Worm (Caenorhabditis elegans) whole organism, L4 larva: ENCODE measurements around the gene T14A8.2.

Source experiments
- F26F4.8 ChIP-seq: fragments of 200-800 bp; sonication (Bioruptor generic); conservative IDR thresholded peaks from 2 replicates; pipeline ENCODE4 v1.3.6; 2022; ENCODE audit warnings: missing genetic modification characterization, missing compliant biosample characterization
- Y105C5A.15 ChIP-seq: fragments of 200-800 bp; sonication (Bioruptor generic); IDR thresholded peaks from 2 replicates; pipeline ENCODE4 v1.3.6; 2022; ENCODE audit warnings: missing genetic modification characterization, missing compliant biosample characterization
- aha-1 ChIP-seq: fragments of 150-350 bp; peaks from one replicate; lab custom pipeline; 2014; ENCODE audit warnings: missing biosample characterization, missing genetic modification characterization
- ama-1 ChIP-seq: fragments of 150-350 bp; optimal IDR thresholded peaks from 2 replicates; lab custom pipeline; 2014; ENCODE audit warnings: inconsistent platforms, mixed read lengths
- ceh-44 ChIP-seq: fragments of 200-800 bp; sonication (Bioruptor generic); IDR thresholded peaks from 2 replicates; pipeline ENCODE4 v1.3.6; 2022; ENCODE audit warnings: missing genetic modification reagents, missing genetic modification characterization, missing compliant biosample characterization
- ceh-62 ChIP-seq: sonication (generic microtip); optimal IDR thresholded peaks from 2 replicates; lab custom pipeline; 2017; ENCODE audit warnings: missing biosample characterization, missing genetic modification characterization
- ces-1 ChIP-seq: fragments of 150-350 bp; sonication (generic microtip); optimal IDR thresholded peaks from 4 replicates; lab custom pipeline; 2014; ENCODE audit warnings: missing biosample characterization, missing genetic modification reagents, missing genetic modification characterization
- daf-16 ChIP-seq, 3 experiments: sonication (generic microtip); optimal IDR thresholded peaks; 2 replicates each; lab custom pipeline; 2016 to 2017; ENCODE audit warnings: missing genetic modification characterization in 3 of 3, missing genetic modification reagents in 3 of 3, mild to moderate bottlenecking in 2 of 3, missing compliant biosample characterization in 2 of 3, missing biosample characterization in 1 of 3, moderate library complexity in 1 of 3
- hmg-1.1 ChIP-seq: fragments of 200-800 bp; sonication (Bioruptor generic); IDR thresholded peaks from 2 replicates; pipeline ENCODE4 v1.3.6; 2022; ENCODE audit warnings: missing genetic modification reagents, missing genetic modification characterization, missing compliant biosample characterization
- jun-1 ChIP-seq: fragments of 150-350 bp; optimal IDR thresholded peaks from 2 replicates; lab custom pipeline; 2014; ENCODE audit warnings: missing biosample characterization, missing genetic modification reagents, missing genetic modification characterization
- lim-7 ChIP-seq: fragments of 200-800 bp; sonication (Bioruptor generic); IDR thresholded peaks from 2 replicates; pipeline ENCODE4 v1.3.6; 2022; ENCODE audit warnings: missing genetic modification characterization, missing compliant biosample characterization
- lin-13 ChIP-seq: fragments of 150-350 bp; optimal IDR thresholded peaks from 2 replicates; lab custom pipeline; 2014; ENCODE audit warnings: missing biosample characterization, missing genetic modification reagents, missing genetic modification characterization
- lin-39 ChIP-seq: fragments of 150-350 bp; optimal IDR thresholded peaks from 2 replicates; lab custom pipeline; 2014; ENCODE audit warnings: missing biosample characterization, missing genetic modification reagents, missing genetic modification characterization
- madf-5 ChIP-seq, 2 experiments: fragments of 200-800 bp; sonication (Bioruptor generic); IDR thresholded peaks; 2 replicates each; pipeline ENCODE4 v1.3.6; 2022; ENCODE audit warnings: missing compliant biosample characterization in 2 of 2, missing genetic modification characterization in 2 of 2
- mdl-1 ChIP-seq, 2 experiments: fragments of 150-350 bp in 1 of 2; sonication (generic microtip) in 1 of 2; optimal IDR thresholded peaks; 2 replicates each; lab custom pipeline; 2014 to 2017; ENCODE audit warnings: missing biosample characterization in 2 of 2, missing genetic modification characterization in 2 of 2
- mes-2 ChIP-seq: sonication (generic microtip); optimal IDR thresholded peaks from 2 replicates; lab custom pipeline; 2016; ENCODE audit warnings: missing genotype, mild to moderate bottlenecking, missing genetic modification characterization, missing compliant biosample characterization; ENCODE audit not compliant: poor library complexity, severe bottlenecking
- nhr-10 ChIP-seq: fragments of 150-350 bp; optimal IDR thresholded peaks from 2 replicates; lab custom pipeline; 2014; ENCODE audit warnings: missing biosample characterization, missing genetic modification characterization
- nhr-102 ChIP-seq: sonication (generic microtip); optimal IDR thresholded peaks from 2 replicates; lab custom pipeline; 2016; ENCODE audit warnings: mild to moderate bottlenecking, missing genetic modification characterization, moderate library complexity, missing compliant biosample characterization
- nhr-11 ChIP-seq: fragments of 150-350 bp; optimal IDR thresholded peaks from 2 replicates; lab custom pipeline; 2014; ENCODE audit warnings: missing biosample characterization, missing genetic modification characterization
- nhr-28 ChIP-seq: fragments of 150-350 bp; optimal IDR thresholded peaks from 2 replicates; lab custom pipeline; 2014; ENCODE audit warnings: missing biosample characterization, missing genetic modification characterization
- nhr-42 ChIP-seq: fragments of 200-800 bp; sonication (Bioruptor generic); IDR thresholded peaks from 2 replicates; pipeline ENCODE4 v1.3.6; 2022; ENCODE audit warnings: missing genetic modification characterization, missing compliant biosample characterization
- nhr-6 ChIP-seq: fragments of 150-350 bp; optimal IDR thresholded peaks from 2 replicates; lab custom pipeline; 2014; ENCODE audit warnings: missing biosample characterization, missing genetic modification characterization
- rbr-2 ChIP-seq: sonication (generic microtip); optimal IDR thresholded peaks from 2 replicates; lab custom pipeline; 2016; ENCODE audit warnings: missing genotype, missing genetic modification characterization, missing compliant biosample characterization
- saeg-2 ChIP-seq: fragments of 200-800 bp; sonication (Bioruptor generic); IDR thresholded peaks from 2 replicates; pipeline ENCODE4 v1.3.6; 2022; ENCODE audit warnings: missing genetic modification reagents, missing genetic modification characterization, missing compliant biosample characterization
- sdz-12 ChIP-seq: fragments of 200-800 bp; sonication (Bioruptor generic); optimal IDR thresholded peaks from 2 replicates; lab custom pipeline; 2018; ENCODE audit warnings: mild to moderate bottlenecking, missing genetic modification characterization, missing compliant biosample characterization
- set-16 ChIP-seq: fragments of 200-800 bp; sonication (Bioruptor generic); IDR thresholded peaks from 2 replicates; pipeline ENCODE4 v1.3.6; 2022; ENCODE audit warnings: missing genetic modification reagents, missing genetic modification characterization, missing compliant biosample characterization
- tra-1 ChIP-seq: fragments of 200-800 bp; sonication (Bioruptor generic); IDR thresholded peaks from 2 replicates; pipeline ENCODE4 v1.3.6; 2022; ENCODE audit warnings: missing genetic modification reagents, missing genetic modification characterization, missing compliant biosample characterization
- unc-39 ChIP-seq: sonication (generic microtip); optimal IDR thresholded peaks from 2 replicates; lab custom pipeline; 2017; ENCODE audit warnings: missing biosample characterization, missing genetic modification characterization
- unc-62 ChIP-seq, 3 experiments: fragments of 150-350 bp in 1 of 3; sonication (generic microtip); optimal IDR thresholded peaks in 2 of 3; peaks in 1 of 3; 1 replicate in 1 of 3; 2 replicates in 2 of 3; lab custom pipeline; 2014 to 2017; ENCODE audit warnings: missing biosample characterization in 3 of 3, missing genetic modification characterization in 3 of 3, missing genetic modification reagents in 3 of 3, missing genotype in 1 of 3
- ztf-7 ChIP-seq: fragments of 150-350 bp; optimal IDR thresholded peaks from 2 replicates; lab custom pipeline; 2014; ENCODE audit warnings: missing biosample characterization, missing genetic modification characterization

T14A8.2 gene

DNA sequence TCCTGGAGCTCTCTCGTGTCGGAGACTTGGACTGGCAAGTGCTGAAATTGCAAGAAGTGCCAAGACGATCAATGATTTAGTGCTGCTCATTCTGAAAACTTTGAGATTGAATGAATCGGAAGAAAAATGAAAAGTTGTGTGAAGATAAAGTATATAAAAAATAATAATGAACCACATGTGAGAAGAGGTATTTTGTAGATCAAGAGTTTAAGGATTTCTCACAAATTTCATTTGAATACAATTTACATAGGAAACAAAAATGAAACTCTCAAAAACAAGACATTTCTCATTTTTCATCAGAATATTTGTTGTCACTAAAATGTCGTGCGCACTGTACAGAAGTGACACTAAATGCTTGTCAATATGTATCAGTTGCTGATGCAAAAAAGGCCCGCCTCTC is at the start of gene T14A8.2:
Gene T14A8.2 (minus strand): TSS at position 101 of the 400 bp plus-strand sequence.
- TF ChIP-seq jun-1 (no peak), nhr-28 (tag; lab: Kevin White, UChicago) (no peak), ztf-7 (tag; lab: Kevin White, UChicago) (no peak), mes-2 (tag; lab: Kevin White, UChicago) (no peak)
- TF ChIP-seq, all 104 proteins: peak for 0

DNA sequence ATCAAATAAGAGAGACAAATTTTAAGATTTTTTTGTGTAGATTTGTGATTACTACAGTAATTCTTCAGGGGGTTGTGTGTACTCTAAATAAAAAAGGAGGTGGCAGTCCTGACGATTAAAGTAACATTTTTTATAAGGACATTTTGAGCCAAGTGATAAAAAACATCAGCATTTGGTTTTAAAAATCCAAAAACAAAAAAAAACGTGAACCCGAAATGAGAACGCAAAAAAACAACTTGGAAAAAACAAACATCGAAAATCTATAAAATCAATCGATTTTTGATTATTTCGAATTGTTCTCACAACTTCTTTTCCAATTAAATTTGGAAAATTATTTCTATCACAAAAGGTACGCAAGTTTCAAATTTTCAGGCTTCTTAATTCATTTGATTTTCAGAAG is 48.0 kb upstream of the T14A8.2 start, which contains the start of gene T06C10.3:
Gene T06C10.3 (plus strand): TSS at position 301 of the 400 bp plus-strand sequence.
- no peak for TF ChIP-seq jun-1
- TF ChIP-seq hmg-1.1 (GFP tag; lab: Robert Waterston, UW): no peak
- no peak for TF ChIP-seq lin-39 (tag; lab: Kevin White, UChicago)
- TF ChIP-seq sdz-12 (GFP tag; lab: Kevin White, UChicago): no peak
- TF ChIP-seq ces-1 (GFP tag; lab: Kevin White, UChicago): no peak
- no peak for TF ChIP-seq Y105C5A.15 (GFP tag; lab: Robert Waterston, UW)
- no peak for TF ChIP-seq lim-7
- no peak for TF ChIP-seq madf-5 (GFP tag; IDR thresholded peaks at IDR 0.05; lab: Robert Waterston, UW)
- no peak for TF ChIP-seq ceh-62 (tag; lab: Kevin White, UChicago)
- no peak for TF ChIP-seq mdl-1 (tag; optimal IDR thresholded peaks at IDR 0.05; lab: Kevin White, UChicago)
- no peak for TF ChIP-seq nhr-6
- no peak for TF ChIP-seq ama-1 (lab: Kevin White, UChicago)
- TF ChIP-seq saeg-2 (GFP tag; lab: Robert Waterston, UW): no peak
- no peak for TF ChIP-seq rbr-2 (tag; lab: Kevin White, UChicago)
- no peak for TF ChIP-seq F26F4.8 (GFP tag; lab: Robert Waterston, UW)
- no peak for TF ChIP-seq set-16 (GFP tag; lab: Robert Waterston, UW)
- no peak for TF ChIP-seq ceh-44 (GFP tag; lab: Robert Waterston, UW)
- TF ChIP-seq nhr-11 (tag; lab: Kevin White, UChicago): no peak
- no peak for TF ChIP-seq nhr-10

DNA sequence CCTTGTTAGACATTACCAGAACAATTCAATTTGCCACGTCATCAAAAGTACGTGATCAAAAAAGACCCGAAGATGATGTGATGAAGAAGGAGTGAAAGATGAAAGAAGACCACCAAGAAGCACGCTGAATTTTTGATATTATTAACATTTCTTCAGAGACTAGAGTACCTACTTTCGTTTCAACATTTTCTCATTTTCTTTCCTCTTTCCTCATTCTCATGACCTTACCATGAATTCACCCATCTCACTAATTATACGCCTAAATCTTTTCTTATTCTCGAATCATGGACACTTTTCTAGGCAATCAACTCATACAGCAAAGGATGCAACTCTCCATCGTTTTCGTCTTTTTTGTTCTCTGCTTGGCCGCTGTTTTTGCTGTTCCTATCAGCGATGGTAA is 46.2 kb upstream of the T14A8.2 start, which contains the start of gene flp-10:
Gene flp-10 (plus strand): TSS at position 301 of the 400 bp plus-strand sequence.
- TF ChIP-seq aha-1 (tag; lab: Kevin White, UChicago) (peak; percentile 55), tra-1 (no peak)

DNA sequence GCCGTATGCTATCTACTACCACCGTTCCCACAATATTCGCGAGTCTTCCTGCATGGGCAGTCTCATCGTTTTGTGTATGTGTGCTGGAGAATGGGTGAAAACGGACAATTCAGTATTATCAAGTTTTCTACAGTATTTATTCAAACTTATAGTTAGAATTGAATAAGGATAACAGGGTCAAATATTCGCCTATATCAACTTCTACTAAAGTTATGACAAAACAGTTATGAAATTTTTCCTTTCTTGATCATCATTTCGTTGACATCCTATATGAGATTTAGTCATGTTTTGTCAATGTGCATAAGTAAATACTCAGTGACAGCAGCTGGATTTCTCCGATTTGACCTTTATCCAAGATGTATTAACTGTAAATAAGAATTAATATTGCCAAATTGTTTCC is 28.9 kb upstream of the T14A8.2 start:
- no peak for TF ChIP-seq unc-39 (tag; lab: Kevin White, UChicago)
- peak in 1 of 2 experiments; percentile 87 for TF ChIP-seq unc-62 (GFP tag; optimal IDR thresholded peaks at IDR 0.05 in 1 of 2; lab: Kevin White, UChicago)
- TF ChIP-seq unc-62 (tag; optimal IDR thresholded peaks at IDR 0.05; lab: Kevin White, UChicago): no peak
- TF ChIP-seq aha-1 (tag; lab: Kevin White, UChicago): peak; percentile 64

DNA sequence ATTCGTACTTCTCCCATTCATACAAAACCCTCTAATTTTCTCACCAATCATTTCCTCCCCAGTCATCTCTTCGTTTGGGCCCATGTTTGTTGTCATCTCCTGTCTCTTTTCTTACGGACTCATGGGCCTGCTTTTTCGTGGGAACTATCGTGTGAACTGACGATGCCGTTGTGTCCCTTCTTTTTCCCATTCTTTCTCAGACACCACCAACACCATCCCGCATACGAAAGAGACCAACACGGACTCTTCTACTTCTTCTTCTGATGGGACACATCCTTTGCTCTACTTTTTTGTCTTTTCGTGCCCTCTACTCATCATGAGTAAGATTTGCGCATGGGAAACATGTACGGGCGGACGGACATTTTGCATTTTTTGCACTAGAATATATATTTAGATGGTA is 27.9 kb upstream of the T14A8.2 start:
- no peak for TF ChIP-seq lin-13 (GFP tag; lab: Kevin White, UChicago)
- peak; percentile 89 for TF ChIP-seq aha-1 (tag; lab: Kevin White, UChicago)
- TF ChIP-seq, all 104 proteins: peak for 1

DNA sequence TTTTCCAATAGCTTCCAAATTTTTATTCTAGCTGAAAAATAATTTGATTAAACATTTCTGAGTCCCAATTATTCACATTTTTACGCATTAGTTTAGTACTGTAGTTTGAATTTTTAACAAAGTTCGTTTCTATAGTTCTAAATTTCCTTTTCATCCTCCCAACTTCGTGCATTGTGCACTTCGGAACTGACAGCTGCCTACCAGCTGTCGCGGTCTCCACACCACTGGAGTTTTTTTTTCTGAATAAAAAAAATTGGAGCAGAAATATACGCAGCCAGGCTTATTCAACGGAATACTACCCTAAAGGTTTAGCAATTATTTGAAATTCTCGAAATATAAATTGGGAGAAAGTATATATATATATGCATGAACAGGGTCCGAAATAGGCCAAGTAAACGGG is 26.8 kb upstream of the T14A8.2 start:
- TF ChIP-seq nhr-42 (GFP tag; lab: Robert Waterston, UW) (no peak), ces-1 (GFP tag; lab: Kevin White, UChicago) (no peak), unc-62 (GFP tag; optimal IDR thresholded peaks at IDR 0.05 in 1 of 2; lab: Kevin White, UChicago) (peak in 1 of 2 experiments; percentile 29), unc-62 (tag; optimal IDR thresholded peaks at IDR 0.05; lab: Kevin White, UChicago) (no peak), aha-1 (tag; lab: Kevin White, UChicago) (no peak), daf-16 (GFP tag; optimal IDR thresholded peaks at IDR 0.05; lab: Kevin White, UChicago) (no peak), daf-16 (tag; optimal IDR thresholded peaks at IDR 0.05; lab: Kevin White, UChicago) (no peak), nhr-102 (tag; lab: Kevin White, UChicago) (no peak)
